Fruit fly (Drosophila melanogaster): Measurements from ENCODE around the gene CG33272.

CG33272 gene

dm6 chr3L:11551949-11552348 lies 41.6 kb upstream of the CG33272 start (continued):
- no peak for TF ChIP-seq D19B (GFP tag; optimal IDR thresholded peaks at IDR 0.05)
- peak; percentile 76 for TF ChIP-seq zf30C (GFP tag; optimal IDR thresholded peaks at IDR 0.05)
- TF ChIP-seq Opbp (GFP tag; IDR thresholded peaks at IDR 0.05; ENCODE audit: partially characterized antibody), result no peak
- TF ChIP-seq kah (GFP tag; optimal IDR thresholded peaks at IDR 0.05), result no peak
- TF ChIP-seq sqz (GFP tag; optimal IDR thresholded peaks at IDR 0.05), result no peak
- 0 out of 3 replicates have a peak, but pooled peaks have one; percentile 21 for TF ChIP-seq CG16813 (GFP tag; IDR thresholded peaks at IDR 0.05; ENCODE audit: partially characterized antibody)
- no peak for TF ChIP-seq stc (GFP tag; IDR thresholded peaks at IDR 0.05)
- 0 out of 2 replicates have a peak, but pooled peaks have one; percentile 18 for TF ChIP-seq CG17328 (GFP tag; IDR thresholded peaks at IDR 0.05)
- TF ChIP-seq Dll (GFP tag; IDR thresholded peaks at IDR 0.05; ENCODE audit: partially characterized antibody), result no peak
- TF ChIP-seq Lim3 (GFP tag; IDR thresholded peaks at IDR 0.05), result no peak
- no peak for TF ChIP-seq GATAe (GFP tag; conservative IDR thresholded peaks at IDR 0.05)
- no peak for TF ChIP-seq CG3065 (GFP tag; optimal IDR thresholded peaks at IDR 0.05)
- peak; percentile 53 for TF ChIP-seq row (GFP tag; IDR thresholded peaks at IDR 0.05)
- no peak for TF ChIP-seq prd (optimal IDR thresholded peaks at IDR 0.05)
- peak; percentile 67 for TF ChIP-seq prd (GFP tag; IDR thresholded peaks at IDR 0.05)
- TF ChIP-seq caup (GFP tag; optimal IDR thresholded peaks at IDR 0.05; ENCODE audit: severe bottlenecking), result no peak
- TF ChIP-seq tna (GFP tag; IDR thresholded peaks at IDR 0.05; ENCODE audit: partially characterized antibody), result no peak
- TF ChIP-seq sob (GFP tag; IDR thresholded peaks at IDR 0.05), result no peak
- no peak for TF ChIP-seq Adf1 (GFP tag; IDR thresholded peaks at IDR 0.05)
- TF ChIP-seq CG17912 (GFP tag; optimal IDR thresholded peaks at IDR 0.05), result no peak
- TF ChIP-seq grau (tag; optimal IDR thresholded peaks at IDR 0.05), result peak; percentile 40
- peak; percentile 40 for TF ChIP-seq nmo (GFP tag; optimal IDR thresholded peaks at IDR 0.05)
- TF ChIP-seq CG6791 (GFP tag; IDR thresholded peaks at IDR 0.05; ENCODE audit: partially characterized antibody), result no peak
- no peak for TF ChIP-seq CG2129 (GFP tag; IDR thresholded peaks at IDR 0.05; ENCODE audit: partially characterized antibody)
- TF ChIP-seq nom (GFP tag; optimal IDR thresholded peaks at IDR 0.05), result peak; percentile 8
- no peak for TF ChIP-seq sens-2 (GFP tag; IDR thresholded peaks at IDR 0.05)
- no peak for TF ChIP-seq CG16863 (GFP tag; optimal IDR thresholded peaks at IDR 0.05)
- TF ChIP-seq CG10979 (tag; optimal IDR thresholded peaks at IDR 0.05), result peak; percentile 75
- no peak for TF ChIP-seq pho (GFP tag; optimal IDR thresholded peaks at IDR 0.05)
- 0 out of 3 replicates have a peak, but pooled peaks have one; percentile 43 for TF ChIP-seq tgo (GFP tag; IDR thresholded peaks at IDR 0.05)
- TF ChIP-seq Gug (GFP tag; IDR thresholded peaks at IDR 0.05), result 0 out of 4 replicates have a peak, but pooled peaks have one; percentile 4
- TF ChIP-seq CG17802 (tag; optimal IDR thresholded peaks at IDR 0.05), result no peak
- TF ChIP-seq tx (GFP tag; optimal IDR thresholded peaks at IDR 0.05), result no peak
- no peak for TF ChIP-seq CG12942 (GFP tag; optimal IDR thresholded peaks at IDR 0.05)
- TF ChIP-seq CG7987 (GFP tag; optimal IDR thresholded peaks at IDR 0.05), result no peak
- TF ChIP-seq Med (GFP tag), result peak; percentile 76
- TF ChIP-seq CkIIα-i1 (GFP tag; IDR thresholded peaks at IDR 0.05), result no peak
- TF ChIP-seq CG1233 (GFP tag; optimal IDR thresholded peaks at IDR 0.05), result no peak
- no peak for TF ChIP-seq CG10321 (GFP tag; IDR thresholded peaks at IDR 0.05)
- no peak for TF ChIP-seq gcm2 (GFP tag; optimal IDR thresholded peaks at IDR 0.05)
- no peak for TF ChIP-seq CG11247 (GFP tag; IDR thresholded peaks at IDR 0.05)
- no peak for TF ChIP-seq h (optimal IDR thresholded peaks at IDR 0.05)
- no peak for TF ChIP-seq ato (GFP tag; IDR thresholded peaks at IDR 0.05; ENCODE audit: partially characterized antibody)
- peak; percentile 49; the same call in 1 of the 2 replicates for TF ChIP-seq HLH3B (GFP tag; IDR thresholded peaks at IDR 0.05)
- peak; percentile 41 for TF ChIP-seq CG2202 (tag; optimal IDR thresholded peaks at IDR 0.05)
- peak; percentile 25 for TF ChIP-seq Spps (tag; optimal IDR thresholded peaks at IDR 0.05)
- no peak for TF ChIP-seq CG42726 (GFP tag; IDR thresholded peaks at IDR 0.05; ENCODE audit: partially characterized antibody)
- TF ChIP-seq ems (GFP tag; optimal IDR thresholded peaks at IDR 0.05), result peak; percentile 2
- peak; percentile 39; the same call in 1 of the 2 replicates for TF ChIP-seq CG10959 (GFP tag; IDR thresholded peaks at IDR 0.05)
- TF ChIP-seq CoRest (tag; optimal IDR thresholded peaks at IDR 0.05), result no peak
- no peak for TF ChIP-seq Atf6 (GFP tag; IDR thresholded peaks at IDR 0.05)
